Fruit fly (Drosophila melanogaster): ENCODE data around the gene Tmc.

- TF ChIP-seq Jra (GFP tag; optimal IDR thresholded peaks at IDR 0.05) (no peak), psq (GFP tag; optimal IDR thresholded peaks at IDR 0.05) (no peak), Abd-B (GFP tag; optimal IDR thresholded peaks at IDR 0.05) (no peak), pan (optimal IDR thresholded peaks at IDR 0.05) (no peak), Dfd (GFP tag; optimal IDR thresholded peaks at IDR 0.05) (no peak), h (GFP tag; optimal IDR thresholded peaks at IDR 0.05) (no peak), lola (GFP tag; optimal IDR thresholded peaks at IDR 0.05) (no peak), CrebA (GFP tag; optimal IDR thresholded peaks at IDR 0.05; ENCODE audit: borderline replicate concordance) (no peak), fru (GFP tag; optimal IDR thresholded peaks at IDR 0.05) (no peak), br (GFP tag; optimal IDR thresholded peaks at IDR 0.05) (no peak), Hr78 (GFP tag; optimal IDR thresholded peaks at IDR 0.05) (no peak), usp (GFP tag; optimal IDR thresholded peaks at IDR 0.05) (no peak), GATAd (GFP tag; optimal IDR thresholded peaks at IDR 0.05) (no peak), Myc (optimal IDR thresholded peaks at IDR 0.05) (no peak)
Observed at dm6 chr3L:9555004-9555403, 42.6 kb upstream of the Tmc start.
